Worm (Caenorhabditis elegans): ENCODE measurements around the gene B0001.3.

B0001.3 gene

DNA sequence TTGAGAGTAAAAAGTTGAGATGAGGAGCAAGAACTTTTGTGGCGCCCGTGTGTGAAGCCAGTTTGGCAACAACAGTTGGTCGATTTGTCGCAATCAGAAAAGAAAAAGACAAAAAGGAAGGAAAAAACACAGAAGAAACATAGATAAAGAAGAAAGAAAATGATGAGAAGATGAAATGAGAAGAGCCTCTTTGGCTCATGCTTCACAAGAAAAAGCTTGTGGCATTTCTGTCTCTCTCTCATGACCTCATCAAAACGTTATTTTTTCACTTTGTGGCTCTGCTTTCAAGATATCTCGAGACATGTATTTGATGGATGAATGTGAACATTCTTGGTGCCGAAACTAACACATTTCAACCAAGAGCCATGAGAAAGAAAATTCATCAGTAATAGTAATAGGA, 32.5 kb downstream of the B0001.3 start:
- TF ChIP-seq scrt-1 (GFP tag; IDR thresholded peaks at IDR 0.05) (no peak), ets-7 (tag; optimal IDR thresholded peaks at IDR 0.05) (no peak)

DNA sequence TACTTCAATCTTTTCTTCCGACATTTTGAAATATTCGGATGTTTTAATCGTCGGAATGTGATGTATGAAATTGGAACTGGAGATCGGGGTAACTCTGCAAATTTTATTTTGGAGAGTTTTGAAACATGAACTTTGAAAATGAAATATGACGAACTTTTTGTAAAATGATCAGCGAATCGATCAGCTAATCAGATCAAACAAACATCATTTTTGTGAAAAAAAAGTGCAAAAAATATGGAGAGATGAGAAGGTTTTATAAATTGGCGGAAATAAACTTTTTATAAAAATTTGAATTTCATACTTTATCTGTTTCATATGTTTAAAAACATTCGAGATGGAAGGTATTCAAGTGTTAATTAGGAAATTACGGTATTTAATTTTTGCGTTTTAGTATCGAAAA, 34.1 kb downstream of the B0001.3 start, which contains the start of gene dlc-2:
dlc-2 (minus strand) TSS at position 101 of the 400 bp plus-strand sequence.
- TF ChIP-seq flt-1 (GFP tag; IDR thresholded peaks at IDR 0.05) (no peak), ceh-36 (tag; optimal IDR thresholded peaks at IDR 0.05) (no peak), tra-4 (tag; optimal IDR thresholded peaks at IDR 0.05) (no peak), scrt-1 (GFP tag; IDR thresholded peaks at IDR 0.05) (no peak), ceh-13 (GFP tag; optimal IDR thresholded peaks at IDR 0.05) (no peak), F13C5.2 (tag; optimal IDR thresholded peaks at IDR 0.05) (no peak), hnd-1 (tag; optimal IDR thresholded peaks at IDR 0.05) (no peak), B0310.2 (tag; optimal IDR thresholded peaks at IDR 0.05) (no peak), aly-1 (tag; optimal IDR thresholded peaks at IDR 0.05) (no peak), hmbx-1 (tag; optimal IDR thresholded peaks at IDR 0.05) (no peak), hmg-4 (GFP tag; optimal IDR thresholded peaks at IDR 0.05) (no peak), tbx-37 (GFP tag; conservative IDR thresholded peaks at IDR 0.05) (no peak), ets-7 (tag; optimal IDR thresholded peaks at IDR 0.05) (no peak), pes-1 (GFP tag; IDR thresholded peaks at IDR 0.05) (no peak), ama-1 (optimal IDR thresholded peaks at IDR 0.05) (no peak), tbx-11 (GFP tag; IDR thresholded peaks at IDR 0.05) (no peak)

DNA sequence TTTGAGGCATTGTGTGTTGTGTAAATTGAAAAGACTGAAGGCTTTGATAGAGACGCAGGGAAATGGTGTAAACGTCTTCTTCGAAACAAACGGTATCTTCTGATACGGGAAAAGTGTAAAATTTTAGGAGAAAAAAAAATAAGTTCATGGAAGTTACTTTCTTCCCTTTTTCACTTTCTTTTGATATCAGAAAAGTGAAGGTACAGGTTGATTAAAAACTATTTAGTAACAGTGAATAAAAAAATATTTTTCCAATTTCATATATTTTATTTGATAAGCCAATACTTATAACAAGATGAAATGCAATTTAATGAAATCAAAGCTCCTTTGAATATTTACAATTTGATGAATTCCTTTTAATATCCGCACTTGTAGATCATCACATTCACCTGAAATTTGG, 35.2 kb downstream of the B0001.3 start, which contains the start of gene col-129:
col-129 (minus strand) TSS at position 101 of the 400 bp plus-strand sequence.
- no peak for TF ChIP-seq F13C5.2 (tag; optimal IDR thresholded peaks at IDR 0.05)
- no peak for TF ChIP-seq aly-1 (tag; optimal IDR thresholded peaks at IDR 0.05)
- TF ChIP-seq hmbx-1 (tag; optimal IDR thresholded peaks at IDR 0.05) = no peak
- no peak for TF ChIP-seq scrt-1 (GFP tag; IDR thresholded peaks at IDR 0.05)
- no peak for TF ChIP-seq ets-7 (tag; optimal IDR thresholded peaks at IDR 0.05)
- TF ChIP-seq tbx-37 (GFP tag; conservative IDR thresholded peaks at IDR 0.05) = no peak
- no peak for TF ChIP-seq hnd-1 (tag; optimal IDR thresholded peaks at IDR 0.05)
- no peak for TF ChIP-seq ceh-36 (tag; optimal IDR thresholded peaks at IDR 0.05)
- TF ChIP-seq ceh-13 (GFP tag; optimal IDR thresholded peaks at IDR 0.05) = no peak
- TF ChIP-seq sea-1 (GFP tag; conservative IDR thresholded peaks at IDR 0.05) = no peak

DNA sequence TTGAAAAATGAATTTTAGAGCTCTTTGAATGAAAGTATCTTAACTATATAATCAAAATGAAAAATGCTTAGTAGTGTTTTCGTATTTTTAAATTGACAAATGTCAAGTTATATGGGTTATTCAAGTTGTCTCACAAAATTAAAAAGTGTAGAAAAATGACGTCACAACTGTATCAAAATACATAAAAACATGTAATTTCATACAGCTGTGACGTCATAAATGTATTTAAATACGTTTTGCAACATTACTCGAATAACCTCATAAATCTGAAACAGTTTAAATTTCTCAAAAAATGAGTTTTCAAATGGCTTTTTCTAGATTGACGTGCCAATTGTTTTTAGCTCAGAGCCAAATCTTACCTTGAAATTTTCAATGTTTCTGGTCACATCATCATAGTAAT, 35.8 kb downstream of the B0001.3 start:
- no peak for TF ChIP-seq hnd-1 (tag; optimal IDR thresholded peaks at IDR 0.05)
- no peak for TF ChIP-seq aly-1 (tag; optimal IDR thresholded peaks at IDR 0.05)
- no peak for TF ChIP-seq tbx-37 (GFP tag; conservative IDR thresholded peaks at IDR 0.05)
- TF ChIP-seq ceh-13 (GFP tag; optimal IDR thresholded peaks at IDR 0.05) = no peak
- TF ChIP-seq F13C5.2 (tag; optimal IDR thresholded peaks at IDR 0.05) = no peak
- no peak for TF ChIP-seq pes-1 (GFP tag; IDR thresholded peaks at IDR 0.05)
- no peak for TF ChIP-seq sea-1 (GFP tag; conservative IDR thresholded peaks at IDR 0.05)
- TF ChIP-seq hmbx-1 (tag; optimal IDR thresholded peaks at IDR 0.05) = no peak
- TF ChIP-seq flt-1 (GFP tag; IDR thresholded peaks at IDR 0.05) = no peak
- TF ChIP-seq ama-1 (optimal IDR thresholded peaks at IDR 0.05) = no peak
- TF ChIP-seq ets-7 (tag; optimal IDR thresholded peaks at IDR 0.05) = no peak
- no peak for TF ChIP-seq tra-4 (tag; optimal IDR thresholded peaks at IDR 0.05)
- TF ChIP-seq B0310.2 (tag; optimal IDR thresholded peaks at IDR 0.05) = no peak
- no peak for TF ChIP-seq ceh-36 (tag; optimal IDR thresholded peaks at IDR 0.05)
- no peak for TF ChIP-seq tbx-11 (GFP tag; IDR thresholded peaks at IDR 0.05)
- no peak for TF ChIP-seq hmg-4 (GFP tag; optimal IDR thresholded peaks at IDR 0.05)
- TF ChIP-seq scrt-1 (GFP tag; IDR thresholded peaks at IDR 0.05) = no peak

DNA sequence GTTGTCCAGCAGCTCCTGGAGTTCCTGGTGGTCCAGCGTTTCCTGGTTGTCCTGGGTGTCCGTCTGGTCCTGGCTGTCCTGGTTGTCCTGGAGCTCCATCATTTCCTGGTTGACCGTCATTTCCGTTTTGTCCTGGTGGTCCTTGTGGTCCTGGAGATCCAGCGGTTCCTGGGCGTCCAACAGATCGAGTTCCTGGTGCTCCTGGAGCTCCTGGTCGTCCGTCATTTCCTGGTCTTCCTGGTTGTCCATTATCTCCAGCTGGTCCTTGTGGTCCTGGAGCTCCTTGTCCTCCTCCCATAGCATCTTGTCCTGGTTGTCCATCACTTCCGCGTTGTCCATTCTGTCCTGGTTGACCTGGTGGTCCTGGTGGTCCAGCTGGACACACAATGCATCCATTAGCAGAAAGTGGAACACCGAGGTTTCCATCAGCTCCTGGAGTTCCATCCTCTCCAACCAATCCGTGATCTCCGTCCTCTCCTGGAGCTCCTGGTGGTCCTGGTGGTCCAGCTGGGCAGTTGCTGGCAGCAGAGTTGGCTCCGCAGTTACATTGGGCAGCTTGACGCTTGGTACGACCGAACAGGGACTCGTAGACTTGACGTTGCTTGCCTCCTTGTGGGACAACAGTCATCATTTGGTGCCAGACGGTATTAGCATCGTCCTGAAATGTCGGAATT, 36.4 kb downstream of the B0001.3 start:
- TF ChIP-seq sea-1 (GFP tag; conservative IDR thresholded peaks at IDR 0.05) (no peak), ets-7 (tag; optimal IDR thresholded peaks at IDR 0.05) (no peak), flt-1 (GFP tag; IDR thresholded peaks at IDR 0.05) (no peak), tra-4 (tag; optimal IDR thresholded peaks at IDR 0.05) (no peak), B0310.2 (tag; optimal IDR thresholded peaks at IDR 0.05) (no peak), hmbx-1 (tag; optimal IDR thresholded peaks at IDR 0.05) (no peak), ceh-13 (GFP tag; optimal IDR thresholded peaks at IDR 0.05) (no peak), scrt-1 (GFP tag; IDR thresholded peaks at IDR 0.05) (no peak), ceh-36 (tag; optimal IDR thresholded peaks at IDR 0.05) (no peak), hmg-4 (GFP tag; optimal IDR thresholded peaks at IDR 0.05) (no peak), hnd-1 (tag; optimal IDR thresholded peaks at IDR 0.05) (no peak), tbx-11 (GFP tag; IDR thresholded peaks at IDR 0.05) (no peak), tbx-37 (GFP tag; conservative IDR thresholded peaks at IDR 0.05) (no peak), aly-1 (tag; optimal IDR thresholded peaks at IDR 0.05) (no peak), pes-1 (GFP tag; IDR thresholded peaks at IDR 0.05) (no peak), ama-1 (optimal IDR thresholded peaks at IDR 0.05) (no peak)

DNA sequence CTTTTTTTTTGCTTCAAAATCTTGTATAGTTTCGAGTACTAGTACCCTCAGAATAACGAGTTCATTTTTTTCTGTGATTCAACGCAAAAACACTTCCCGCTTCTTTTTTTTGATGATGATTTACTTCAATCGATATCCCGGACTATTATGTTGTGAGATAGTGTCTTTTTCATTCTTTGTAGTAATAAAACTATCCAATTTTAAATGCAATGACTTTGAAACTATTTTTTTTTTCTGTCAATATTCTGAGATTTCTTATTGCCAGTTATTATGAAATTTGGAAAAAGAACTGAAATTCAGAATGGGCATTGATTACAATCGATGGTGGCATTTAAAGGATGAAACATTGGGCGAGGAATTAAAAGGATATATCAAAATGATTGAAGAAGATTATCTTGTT, 40.0 kb downstream of the B0001.3 start, which contains the start of gene M18.3:
M18.3 (plus strand) TSS at position 301 of the 400 bp plus-strand sequence.
- TF ChIP-seq ets-7 (tag; optimal IDR thresholded peaks at IDR 0.05) (no peak), scrt-1 (GFP tag; IDR thresholded peaks at IDR 0.05) (no peak)

DNA sequence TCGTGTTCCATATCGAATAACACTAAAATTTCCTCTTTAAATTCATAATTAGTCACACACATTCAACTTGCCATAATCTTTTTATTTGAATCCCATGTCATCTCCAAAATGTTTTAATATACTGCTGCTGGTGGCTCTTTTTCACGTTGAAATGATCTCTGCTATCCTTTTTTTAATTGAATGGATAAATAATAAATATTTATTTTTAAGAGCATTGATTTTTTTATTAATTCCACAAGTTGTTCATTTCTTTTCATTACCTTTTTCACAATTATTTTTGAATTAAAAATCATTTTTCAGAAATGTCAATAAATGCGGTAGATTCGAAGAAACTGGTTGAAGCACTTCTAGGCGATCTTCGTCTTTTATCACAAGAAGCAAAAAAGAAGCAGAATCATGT, 49.1 kb downstream of the B0001.3 start, which contains the start of gene mon-2:
mon-2 (plus strand) TSS at position 301 of the 400 bp plus-strand sequence.
- no peak for TF ChIP-seq hmg-4 (GFP tag; optimal IDR thresholded peaks at IDR 0.05)
- TF ChIP-seq sea-1 (GFP tag; conservative IDR thresholded peaks at IDR 0.05) = no peak
- TF ChIP-seq ets-7 (tag; optimal IDR thresholded peaks at IDR 0.05) = no peak
- TF ChIP-seq B0310.2 (tag; optimal IDR thresholded peaks at IDR 0.05) = no peak
- TF ChIP-seq F13C5.2 (tag; optimal IDR thresholded peaks at IDR 0.05) = no peak

DNA sequence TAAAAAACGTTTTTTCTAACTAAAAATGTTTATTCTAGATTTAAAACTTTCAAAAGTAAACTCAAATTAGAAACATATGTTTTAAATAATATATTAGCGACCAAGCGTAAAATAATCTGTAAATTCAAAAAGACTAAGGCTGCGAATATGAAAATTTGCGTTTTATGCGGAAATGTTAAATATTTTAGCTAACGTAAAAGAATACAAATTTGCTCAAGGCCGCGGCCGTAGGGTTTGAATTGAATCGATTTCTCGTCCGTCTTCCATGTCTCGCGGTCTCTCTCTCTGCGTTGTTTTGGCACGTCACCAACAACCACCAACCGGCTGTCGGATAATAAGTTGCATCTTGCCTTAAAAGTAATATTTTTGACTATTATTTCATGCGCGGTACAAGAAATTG, 51.7 kb downstream of the B0001.3 start, which contains the start of gene F11A10.5:
F11A10.5 (plus strand) TSS at position 301 of the 400 bp plus-strand sequence.
- TF ChIP-seq tbx-37 (GFP tag; conservative IDR thresholded peaks at IDR 0.05) (no peak), tra-4 (tag; optimal IDR thresholded peaks at IDR 0.05) (no peak), B0310.2 (tag; optimal IDR thresholded peaks at IDR 0.05) (no peak), hnd-1 (tag; optimal IDR thresholded peaks at IDR 0.05) (no peak), hmg-4 (GFP tag; optimal IDR thresholded peaks at IDR 0.05) (no peak), scrt-1 (GFP tag; IDR thresholded peaks at IDR 0.05) (no peak), F13C5.2 (tag; optimal IDR thresholded peaks at IDR 0.05) (no peak), flt-1 (GFP tag; IDR thresholded peaks at IDR 0.05) (no peak), hmbx-1 (tag; optimal IDR thresholded peaks at IDR 0.05) (no peak), ceh-13 (GFP tag; optimal IDR thresholded peaks at IDR 0.05) (no peak), ceh-36 (tag; optimal IDR thresholded peaks at IDR 0.05) (no peak), ets-7 (tag; optimal IDR thresholded peaks at IDR 0.05) (no peak), aly-1 (tag; optimal IDR thresholded peaks at IDR 0.05) (no peak)

All from whole organism, early embryonic.